Worm (Caenorhabditis elegans) whole organism, L4 larva: ENCODE measurements around the gene efl-3.
A peak's percentile ranks its signal among the peaks of the same experiment; 100 is the strongest.

ENCODE experiments used
- D1046.2 ChIP-seq: fragments of 200-800 bp; sonication (Bioruptor generic); IDR thresholded peaks from 2 replicates; pipeline ENCODE4 v1.3.6; 2022; ENCODE audit warnings: missing genetic modification characterization, missing compliant biosample characterization
- F10B5.3 ChIP-seq: sonication (generic microtip); optimal IDR thresholded peaks from 2 replicates; lab custom pipeline; 2016; ENCODE audit warnings: mild to moderate bottlenecking, missing genetic modification characterization, missing compliant biosample characterization
- F37D6.2 ChIP-seq: sonication (generic microtip); optimal IDR thresholded peaks from 2 replicates; lab custom pipeline; 2016; ENCODE audit warnings: mild to moderate bottlenecking, missing genetic modification characterization, missing compliant biosample characterization
- F44E2.7 ChIP-seq: fragments of 200-800 bp; sonication (Bioruptor generic); IDR thresholded peaks from 2 replicates; pipeline ENCODE4 v2.1.2; 2022; ENCODE audit warnings: missing genetic modification characterization, missing compliant biosample characterization
- R02D3.7 ChIP-seq: fragments of 150-350 bp; sonication (generic microtip); optimal IDR thresholded peaks from 3 replicates; lab custom pipeline; 2014; ENCODE audit warnings: missing biosample characterization, missing genetic modification characterization
- Y105C5A.15 ChIP-seq: fragments of 200-800 bp; sonication (Bioruptor generic); IDR thresholded peaks from 2 replicates; pipeline ENCODE4 v1.3.6; 2022; ENCODE audit warnings: missing genetic modification characterization, missing compliant biosample characterization
- Y5F2A.4 ChIP-seq: fragments of 200-800 bp; sonication (Bioruptor generic); optimal IDR thresholded peaks from 2 replicates; lab custom pipeline; 2018; ENCODE audit warnings: mild to moderate bottlenecking, missing genetic modification characterization, missing compliant biosample characterization
- Y75B8A.6 ChIP-seq: fragments of 200-800 bp; sonication (Bioruptor generic); IDR thresholded peaks from 2 replicates; pipeline ENCODE4 v1.3.6; 2022; ENCODE audit warnings: missing genetic modification reagents, missing genetic modification characterization, missing compliant biosample characterization
- arid-1 ChIP-seq: fragments of 200-800 bp; sonication (Bioruptor generic); conservative IDR thresholded peaks from 2 replicates; pipeline ENCODE4 v1.3.6; 2022; ENCODE audit warnings: missing genetic modification reagents, missing genetic modification characterization, missing compliant biosample characterization
- ceh-20 ChIP-seq: fragments of 200-800 bp; sonication (Bioruptor generic); IDR thresholded peaks from 2 replicates; pipeline ENCODE4 v1.3.6; 2022; ENCODE audit warnings: missing genetic modification reagents, missing genetic modification characterization, missing compliant biosample characterization
- ceh-28 ChIP-seq: fragments of 150-350 bp; optimal IDR thresholded peaks from 2 replicates; lab custom pipeline; 2014; ENCODE audit warnings: missing biosample characterization, missing genetic modification reagents, missing genetic modification characterization
- ceh-44 ChIP-seq: fragments of 200-800 bp; sonication (Bioruptor generic); IDR thresholded peaks from 2 replicates; pipeline ENCODE4 v1.3.6; 2022; ENCODE audit warnings: missing genetic modification reagents, missing genetic modification characterization, missing compliant biosample characterization
- ceh-62 ChIP-seq: sonication (generic microtip); optimal IDR thresholded peaks from 2 replicates; lab custom pipeline; 2017; ENCODE audit warnings: missing biosample characterization, missing genetic modification characterization
- ces-1 ChIP-seq: fragments of 150-350 bp; sonication (generic microtip); optimal IDR thresholded peaks from 4 replicates; lab custom pipeline; 2014; ENCODE audit warnings: missing biosample characterization, missing genetic modification reagents, missing genetic modification characterization
- cey-2 ChIP-seq: sonication (generic microtip); optimal IDR thresholded peaks from 3 replicates; lab custom pipeline; 2017; ENCODE audit warnings: missing genetic modification characterization, mild to moderate bottlenecking, missing compliant biosample characterization, antibody characterized with exemption, borderline replicate concordance; ENCODE audit not compliant: insufficient read depth
- daf-12 ChIP-seq: fragments of 150-350 bp; optimal IDR thresholded peaks from 2 replicates; lab custom pipeline; 2014; ENCODE audit warnings: missing biosample characterization, missing genetic modification reagents, missing genetic modification characterization
- daf-16 ChIP-seq, 3 experiments: sonication (generic microtip); optimal IDR thresholded peaks; 2 replicates each; lab custom pipeline; 2016 to 2017; ENCODE audit warnings: missing genetic modification characterization in 3 of 3, missing genetic modification reagents in 3 of 3, mild to moderate bottlenecking in 2 of 3, missing compliant biosample characterization in 2 of 3, missing biosample characterization in 1 of 3, moderate library complexity in 1 of 3
- dmd-9 ChIP-seq: fragments of 200-800 bp; sonication (Bioruptor generic); IDR thresholded peaks from 2 replicates; pipeline ENCODE4 v1.3.6; 2022; ENCODE audit warnings: missing genetic modification reagents, missing genetic modification characterization, missing compliant biosample characterization
- dpl-1 ChIP-seq: fragments of 150-350 bp; optimal IDR thresholded peaks from 2 replicates; lab custom pipeline; 2014; ENCODE audit warnings: missing biosample characterization, missing genetic modification reagents, missing genetic modification characterization
- dve-1 ChIP-seq: sonication (generic microtip); optimal IDR thresholded peaks from 2 replicates; lab custom pipeline; 2017; ENCODE audit warnings: antibody characterized with exemption, mild to moderate bottlenecking, missing genetic modification characterization, missing compliant biosample characterization; ENCODE audit not compliant: insufficient read depth
- egl-27 ChIP-seq: sonication (generic microtip); optimal IDR thresholded peaks from 3 replicates; lab custom pipeline; 2017; ENCODE audit warnings: missing biosample characterization, missing genetic modification reagents, missing genetic modification characterization
- fos-1 ChIP-seq: fragments of 150-350 bp; optimal IDR thresholded peaks from 2 replicates; lab custom pipeline; 2014; ENCODE audit warnings: missing biosample characterization, missing genetic modification characterization
- gei-8 ChIP-seq: fragments of 200-800 bp; sonication (Bioruptor generic); optimal IDR thresholded peaks from 2 replicates; lab custom pipeline; 2018; ENCODE audit warnings: mild to moderate bottlenecking, missing genetic modification characterization, missing compliant biosample characterization
- hmg-1.1 ChIP-seq: fragments of 200-800 bp; sonication (Bioruptor generic); IDR thresholded peaks from 2 replicates; pipeline ENCODE4 v1.3.6; 2022; ENCODE audit warnings: missing genetic modification reagents, missing genetic modification characterization, missing compliant biosample characterization
- jun-1 ChIP-seq: fragments of 150-350 bp; optimal IDR thresholded peaks from 2 replicates; lab custom pipeline; 2014; ENCODE audit warnings: missing biosample characterization, missing genetic modification reagents, missing genetic modification characterization
- lim-7 ChIP-seq: fragments of 200-800 bp; sonication (Bioruptor generic); IDR thresholded peaks from 2 replicates; pipeline ENCODE4 v1.3.6; 2022; ENCODE audit warnings: missing genetic modification characterization, missing compliant biosample characterization
- lin-1 ChIP-seq: fragments of 200-800 bp; sonication (Bioruptor generic); IDR thresholded peaks from 2 replicates; pipeline ENCODE4 v1.3.6; 2022; ENCODE audit warnings: missing genetic modification reagents, missing genetic modification characterization, missing compliant biosample characterization
- lin-29 ChIP-seq: fragments of 200-800 bp; sonication (Bioruptor generic); IDR thresholded peaks from 2 replicates; pipeline ENCODE4 v1.3.6; 2022; ENCODE audit warnings: missing genetic modification reagents, missing genetic modification characterization, missing compliant biosample characterization
- lir-3 ChIP-seq: sonication (generic microtip); optimal IDR thresholded peaks from 2 replicates; lab custom pipeline; 2016; ENCODE audit warnings: mild to moderate bottlenecking, missing genetic modification characterization, missing compliant biosample characterization
- madf-5 ChIP-seq, 2 experiments: fragments of 200-800 bp; sonication (Bioruptor generic); IDR thresholded peaks; 2 replicates each; pipeline ENCODE4 v1.3.6; 2022; ENCODE audit warnings: missing compliant biosample characterization in 2 of 2, missing genetic modification characterization in 2 of 2
- madf-9 ChIP-seq: fragments of 200-800 bp; sonication (Bioruptor generic); conservative IDR thresholded peaks from 2 replicates; pipeline ENCODE4 v1.3.6; 2022; ENCODE audit warnings: missing genetic modification reagents, missing genetic modification characterization, missing compliant biosample characterization
- mdt-29 ChIP-seq: fragments of 200-800 bp; sonication (Bioruptor generic); IDR thresholded peaks from 2 replicates; pipeline ENCODE4 v1.3.6; 2022; ENCODE audit warnings: missing genetic modification reagents, missing genetic modification characterization, missing compliant biosample characterization
- mes-2 ChIP-seq: sonication (generic microtip); optimal IDR thresholded peaks from 2 replicates; lab custom pipeline; 2016; ENCODE audit warnings: missing genotype, mild to moderate bottlenecking, missing genetic modification characterization, missing compliant biosample characterization; ENCODE audit not compliant: poor library complexity, severe bottlenecking
- nhr-10 ChIP-seq: fragments of 150-350 bp; optimal IDR thresholded peaks from 2 replicates; lab custom pipeline; 2014; ENCODE audit warnings: missing biosample characterization, missing genetic modification characterization
- nhr-25 ChIP-seq: sonication (generic microtip); optimal IDR thresholded peaks from 2 replicates; lab custom pipeline; 2017; ENCODE audit warnings: missing genetic modification characterization, mild to moderate bottlenecking, missing compliant biosample characterization, antibody characterized with exemption, moderate library complexity, borderline replicate concordance; ENCODE audit not compliant: insufficient read depth
- nhr-41 ChIP-seq: fragments of 200-800 bp; sonication (Bioruptor generic); IDR thresholded peaks from 2 replicates; pipeline ENCODE4 v1.3.6; 2022; ENCODE audit warnings: missing genetic modification reagents, missing genetic modification characterization, missing compliant biosample characterization
- nhr-77 ChIP-seq: fragments of 150-350 bp; optimal IDR thresholded peaks from 2 replicates; lab custom pipeline; 2014; ENCODE audit warnings: missing biosample characterization, missing genetic modification characterization
- pha-4 ChIP-seq, 2 experiments: fragments of 150-350 bp in 1 of 2; fragments of 200-800 bp in 1 of 2; sonication (Bioruptor generic) in 1 of 2; IDR thresholded peaks in 1 of 2; optimal IDR thresholded peaks in 1 of 2; 2 replicates each; pipeline versions ENCODE4 v1.3.6 to Lab custom; 2014 to 2022; ENCODE audit warnings: missing genetic modification characterization in 2 of 2, missing genetic modification reagents in 2 of 2, missing biosample characterization in 1 of 2, missing compliant biosample characterization in 1 of 2
- php-3 ChIP-seq: fragments of 200-800 bp; sonication (Bioruptor generic); IDR thresholded peaks from 2 replicates; pipeline ENCODE4 v1.3.6; 2022; ENCODE audit warnings: missing genetic modification reagents, missing genetic modification characterization, missing compliant biosample characterization
- pqm-1 ChIP-seq: sonication (generic microtip); optimal IDR thresholded peaks from 2 replicates; lab custom pipeline; 2017; ENCODE audit warnings: missing biosample characterization, missing genetic modification characterization
- skn-1 ChIP-seq: fragments of 150-350 bp; optimal IDR thresholded peaks from 2 replicates; lab custom pipeline; 2014; ENCODE audit warnings: missing biosample characterization, missing genetic modification characterization
- snpc-4 ChIP-seq: fragments of 150-350 bp; optimal IDR thresholded peaks from 2 replicates; lab custom pipeline; 2014; ENCODE audit warnings: missing biosample characterization, missing genetic modification characterization
- spr-1 ChIP-seq: sonication (generic microtip); optimal IDR thresholded peaks from 2 replicates; lab custom pipeline; 2016; ENCODE audit warnings: mild to moderate bottlenecking, missing genetic modification characterization, missing compliant biosample characterization
- tra-1 ChIP-seq: fragments of 200-800 bp; sonication (Bioruptor generic); IDR thresholded peaks from 2 replicates; pipeline ENCODE4 v1.3.6; 2022; ENCODE audit warnings: missing genetic modification reagents, missing genetic modification characterization, missing compliant biosample characterization
- unc-130 ChIP-seq: sonication (generic microtip); optimal IDR thresholded peaks from 2 replicates; lab custom pipeline; 2016; ENCODE audit warnings: missing genetic modification reagents, missing genetic modification characterization, missing compliant biosample characterization
- unc-39 ChIP-seq: sonication (generic microtip); optimal IDR thresholded peaks from 2 replicates; lab custom pipeline; 2017; ENCODE audit warnings: missing biosample characterization, missing genetic modification characterization
- vab-7 ChIP-seq: fragments of 200-800 bp; sonication (Bioruptor generic); IDR thresholded peaks from 2 replicates; pipeline ENCODE4 v1.3.6; 2022; ENCODE audit warnings: missing genetic modification reagents, missing genetic modification characterization, missing compliant biosample characterization
- zfp-3 ChIP-seq: fragments of 200-800 bp; sonication (Bioruptor generic); conservative IDR thresholded peaks from 2 replicates; pipeline ENCODE4 v1.3.6; 2022; ENCODE audit warnings: missing genetic modification reagents, missing genetic modification characterization, missing compliant biosample characterization
- zip-11 ChIP-seq: fragments of 200-800 bp; sonication (Bioruptor generic); IDR thresholded peaks from 2 replicates; pipeline ENCODE4 v1.3.6; 2022; ENCODE audit warnings: missing genetic modification characterization, missing compliant biosample characterization
- ztf-11 ChIP-seq: fragments of 150-350 bp; optimal IDR thresholded peaks from 2 replicates; lab custom pipeline; 2014; ENCODE audit warnings: missing biosample characterization, missing genetic modification characterization
- ztf-7 ChIP-seq: fragments of 150-350 bp; optimal IDR thresholded peaks from 2 replicates; lab custom pipeline; 2014; ENCODE audit warnings: missing biosample characterization, missing genetic modification characterization

The efl-3 gene

DNA sequence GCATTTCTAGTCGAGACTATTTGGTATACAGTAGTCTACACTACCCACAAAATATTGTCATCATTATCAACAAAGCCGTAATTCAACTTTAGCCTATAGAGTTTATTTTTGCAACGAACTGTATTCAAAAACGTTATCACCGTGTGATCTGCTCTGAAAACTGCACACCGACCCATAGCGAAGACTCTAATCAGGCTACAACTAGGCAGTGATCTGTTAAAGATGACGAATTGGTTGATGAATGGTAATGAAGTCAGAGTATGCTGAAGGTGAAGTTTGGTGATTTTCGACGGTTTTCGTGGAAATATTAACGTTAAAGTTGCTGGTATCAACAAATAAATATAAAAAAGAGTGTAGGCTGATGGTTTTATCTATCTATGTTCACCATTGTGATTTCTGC, 25.6 kb upstream of the efl-3 start (continued):
- TF ChIP-seq madf-9 (GFP tag; lab: Robert Waterston, UW) (no peak), zfp-3 (GFP tag; lab: Robert Waterston, UW) (no peak), vab-7 (GFP tag; lab: Robert Waterston, UW) (no peak), spr-1 (no peak), F10B5.3 (tag; lab: Kevin White, UChicago) (no peak), arid-1 (GFP tag; lab: Robert Waterston, UW) (no peak), dve-1 (tag; lab: Kevin White, UChicago) (peak; percentile 32), dpl-1 (GFP tag; lab: Kevin White, UChicago) (no peak), lim-7 (GFP tag; lab: Robert Waterston, UW) (no peak), unc-130 (no peak), madf-5 (GFP tag; IDR thresholded peaks at IDR 0.05; lab: Robert Waterston, UW) (no peak), php-3 (peak; percentile 84), Y105C5A.15 (GFP tag; lab: Robert Waterston, UW) (no peak), hmg-1.1 (no peak), nhr-77 (no peak), unc-39 (tag; lab: Kevin White, UChicago) (no peak), cey-2 (tag; lab: Kevin White, UChicago) (no peak), daf-16 (GFP tag; optimal IDR thresholded peaks at IDR 0.05; lab: Kevin White, UChicago) (peak in 1 of 2 experiments; percentile 6), daf-16 (tag; optimal IDR thresholded peaks at IDR 0.05; lab: Kevin White, UChicago) (peak; percentile 40), tra-1 (GFP tag; lab: Robert Waterston, UW) (no peak), F44E2.7 (GFP tag; lab: Robert Waterston, UW) (no peak), F37D6.2 (no peak), zip-11 (GFP tag; lab: Robert Waterston, UW) (no peak), daf-12 (tag; lab: Kevin White, UChicago) (no peak), lir-3 (tag; lab: Kevin White, UChicago) (no peak), lin-29 (GFP tag; lab: Robert Waterston, UW) (no peak), mdt-29 (GFP tag; lab: Robert Waterston, UW) (no peak), snpc-4 (tag; lab: Kevin White, UChicago) (no peak), R02D3.7 (tag; lab: Kevin White, UChicago) (no peak), ceh-44 (GFP tag; lab: Robert Waterston, UW) (no peak), ztf-11 (tag; lab: Kevin White, UChicago) (no peak), ztf-7 (no peak), nhr-25 (no peak), fos-1 (tag; lab: Kevin White, UChicago) (no peak), dmd-9 (GFP tag; lab: Robert Waterston, UW) (no peak), nhr-41 (GFP tag; lab: Robert Waterston, UW) (no peak), Y75B8A.6 (GFP tag; lab: Robert Waterston, UW) (no peak), skn-1 (no peak), ceh-62 (tag; lab: Kevin White, UChicago) (no peak), mes-2 (tag; lab: Kevin White, UChicago) (no peak), lin-1 (no peak), Y5F2A.4 (no peak), ceh-20 (no peak), egl-27 (tag; lab: Kevin White, UChicago) (no peak), ces-1 (no peak), nhr-10 (peak; percentile 1), gei-8 (GFP tag; lab: Kevin White, UChicago) (no peak), pqm-1 (tag; lab: Kevin White, UChicago) (peak; percentile 80), jun-1 (no peak), D1046.2 (GFP tag; lab: Robert Waterston, UW) (no peak), ceh-28 (no peak), pha-4 (GFP tag; IDR thresholded peaks at IDR 0.05; lab: Robert Waterston, UW) (no peak), pha-4 (tag; optimal IDR thresholded peaks at IDR 0.05; lab: Kevin White, UChicago) (no peak)
